Worm (Caenorhabditis elegans) whole organism, midembryonic: ENCODE data around the gene sri-20.

Experiments used
- cog-1 ChIP-seq: sonication (generic microtip); optimal IDR thresholded peaks from 2 replicates; lab custom pipeline; 2016; ENCODE audit warnings: missing genetic modification characterization, missing compliant biosample characterization
- flt-1 ChIP-seq: fragments of 200-800 bp; sonication (Bioruptor generic); IDR thresholded peaks from 2 replicates; pipeline ENCODE4 v1.3.6; 2022; ENCODE audit warnings: missing genetic modification characterization, missing compliant biosample characterization
- klf-2 ChIP-seq: fragments of 200-800 bp; sonication (Bioruptor generic); conservative IDR thresholded peaks from 2 replicates; pipeline ENCODE4 v1.3.6; 2022; ENCODE audit warnings: missing genetic modification reagents, missing genetic modification characterization, missing compliant biosample characterization
- med-1 ChIP-seq: sonication (generic microtip); optimal IDR thresholded peaks from 2 replicates; lab custom pipeline; 2017; ENCODE audit warnings: missing genetic modification characterization, mild to moderate bottlenecking, missing compliant biosample characterization, antibody characterized with exemption, missing genetic modification reagents; ENCODE audit not compliant: insufficient read depth
- ref-1 ChIP-seq: fragments of 200-800 bp; sonication (Bioruptor generic); conservative IDR thresholded peaks from 2 replicates; pipeline ENCODE4 v1.3.6; 2022; ENCODE audit warnings: missing genetic modification reagents, missing genetic modification characterization, missing compliant biosample characterization
- ztf-29 ChIP-seq: fragments of 200-800 bp; sonication (Bioruptor generic); IDR thresholded peaks from 2 replicates; pipeline ENCODE4 v1.3.6; 2022; ENCODE audit warnings: missing genetic modification reagents, missing genetic modification characterization, missing compliant biosample characterization

ce11 chrV:10404701-10405100, 36.3 kb downstream of the sri-20 start:
- TF ChIP-seq klf-2 (GFP tag; lab: Robert Waterston, UW) (no peak), cog-1 (no peak), flt-1 (GFP tag; lab: Robert Waterston, UW) (no peak), ref-1 (GFP tag; lab: Robert Waterston, UW) (no peak), med-1 (GFP tag; lab: Kevin White, UChicago) (no peak), ztf-29 (no peak)
